Worm (Caenorhabditis elegans) whole organism, midembryonic: ENCODE results near the gene gcs-1.

Source experiments
- T22C8.4 ChIP-seq: fragments of 200-800 bp; sonication (Bioruptor generic); IDR thresholded peaks from 2 replicates; pipeline ENCODE4 v1.3.6; 2022; ENCODE audit warnings: missing genetic modification characterization, missing compliant biosample characterization
- cog-1 ChIP-seq: sonication (generic microtip); optimal IDR thresholded peaks from 2 replicates; lab custom pipeline; 2016; ENCODE audit warnings: missing genetic modification characterization, missing compliant biosample characterization
- flt-1 ChIP-seq: fragments of 200-800 bp; sonication (Bioruptor generic); IDR thresholded peaks from 2 replicates; pipeline ENCODE4 v1.3.6; 2022; ENCODE audit warnings: missing genetic modification characterization, missing compliant biosample characterization
- klf-2 ChIP-seq: fragments of 200-800 bp; sonication (Bioruptor generic); conservative IDR thresholded peaks from 2 replicates; pipeline ENCODE4 v1.3.6; 2022; ENCODE audit warnings: missing genetic modification reagents, missing genetic modification characterization, missing compliant biosample characterization
- med-1 ChIP-seq: sonication (generic microtip); optimal IDR thresholded peaks from 2 replicates; lab custom pipeline; 2017; ENCODE audit warnings: missing genetic modification characterization, mild to moderate bottlenecking, missing compliant biosample characterization, antibody characterized with exemption, missing genetic modification reagents; ENCODE audit not compliant: insufficient read depth
- ref-1 ChIP-seq: fragments of 200-800 bp; sonication (Bioruptor generic); conservative IDR thresholded peaks from 2 replicates; pipeline ENCODE4 v1.3.6; 2022; ENCODE audit warnings: missing genetic modification reagents, missing genetic modification characterization, missing compliant biosample characterization
- tab-1 ChIP-seq: fragments of 200-800 bp; sonication (Bioruptor generic); IDR thresholded peaks from 2 replicates; pipeline ENCODE4 v1.3.6; 2022; ENCODE audit warnings: missing genetic modification characterization, missing compliant biosample characterization
- ztf-23 ChIP-seq: fragments of 200-800 bp; sonication (Bioruptor generic); IDR thresholded peaks from 2 replicates; pipeline ENCODE4 v1.3.6; 2022; ENCODE audit warnings: missing genetic modification reagents, missing genetic modification characterization, missing compliant biosample characterization
- ztf-29 ChIP-seq: fragments of 200-800 bp; sonication (Bioruptor generic); IDR thresholded peaks from 2 replicates; pipeline ENCODE4 v1.3.6; 2022; ENCODE audit warnings: missing genetic modification reagents, missing genetic modification characterization, missing compliant biosample characterization

- no peak for TF ChIP-seq cog-1
- TF ChIP-seq T22C8.4 (GFP tag; lab: Robert Waterston, UW), result no peak
- TF ChIP-seq ztf-23 (GFP tag; lab: Robert Waterston, UW), result no peak
- TF ChIP-seq flt-1 (GFP tag; lab: Robert Waterston, UW), result no peak
- TF ChIP-seq klf-2 (GFP tag; lab: Robert Waterston, UW), result no peak
- no peak for TF ChIP-seq tab-1 (GFP tag; lab: Robert Waterston, UW)
- TF ChIP-seq ztf-29 (GFP tag; lab: Robert Waterston, UW), result no peak
- TF ChIP-seq ref-1, result no peak
- no peak for TF ChIP-seq med-1 (GFP tag; lab: Kevin White, UChicago)
Observed at ce11 chrII:9000331-9000730, 37.8 kb downstream of the gcs-1 start, which contains the start of gene F44G4.5.
